Fruit fly (Drosophila melanogaster) whole organism: ENCODE data around the gene Or82a.

Source experiments
- CG8478 ChIP-seq: fragments of >200 bp; optimal IDR thresholded peaks from 2 replicates; lab custom pipeline; 2018; ENCODE audit warnings: inconsistent platforms
- Dll ChIP-seq: fragments of >200 bp; optimal IDR thresholded peaks from 2 replicates; lab custom pipeline; 2017
- EcR ChIP-seq, 2 experiments: fragments of >200 bp; optimal IDR thresholded peaks; 2 replicates each; lab custom pipeline; 2017; ENCODE audit warnings: missing biosample characterization in 2 of 2, missing genetic modification characterization in 2 of 2, missing genetic modification reagents in 2 of 2
- pan ChIP-seq: fragments of >200 bp; optimal IDR thresholded peaks from 2 replicates; lab custom pipeline; 2017
- psq ChIP-seq: fragments of >200 bp; optimal IDR thresholded peaks from 2 replicates; lab custom pipeline; 2017
- usp ChIP-seq: fragments of >200 bp; optimal IDR thresholded peaks from 2 replicates; lab custom pipeline; 2017; ENCODE audit warnings: missing biosample characterization, missing genetic modification characterization, mixed read lengths

Or82a gene

dm6 chr3R:4268339-4268738, 11.6 kb downstream of the Or82a start:
- TF ChIP-seq Dll (lab: Kevin White, UChicago) (no peak), usp (GFP tag; lab: Kevin White, UChicago) (no peak), EcR (GFP tag; optimal IDR thresholded peaks at IDR 0.05; lab: Kevin White, UChicago) (no peak)

DNA sequence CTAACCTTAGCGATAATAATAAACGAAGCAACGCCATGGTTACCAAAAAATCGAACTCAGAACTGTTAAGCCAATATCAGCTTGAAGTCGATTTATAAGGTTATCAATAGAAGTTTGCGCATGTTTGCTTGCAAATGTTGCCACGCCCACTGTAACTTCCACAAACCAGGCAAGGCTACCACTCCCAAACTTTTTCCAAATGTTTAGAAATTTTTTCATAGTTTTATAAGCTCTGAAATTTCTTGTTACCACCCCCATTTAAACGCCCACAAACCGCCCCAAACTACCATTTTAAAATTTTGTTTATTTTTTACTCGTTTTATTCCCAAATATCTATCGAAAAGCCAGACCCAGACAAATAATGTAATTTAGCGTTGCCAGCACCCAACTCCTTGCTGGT, 21.1 kb downstream of the Or82a start, which contains the start of gene flip:
Gene flip, minus strand, starts transcription at position 101 of the 400 bp plus-strand sequence.
- TF ChIP-seq CG8478, result no peak
- TF ChIP-seq usp (GFP tag; lab: Kevin White, UChicago), result no peak
- no peak for TF ChIP-seq Dll (lab: Kevin White, UChicago)
- no peak for TF ChIP-seq pan

DNA sequence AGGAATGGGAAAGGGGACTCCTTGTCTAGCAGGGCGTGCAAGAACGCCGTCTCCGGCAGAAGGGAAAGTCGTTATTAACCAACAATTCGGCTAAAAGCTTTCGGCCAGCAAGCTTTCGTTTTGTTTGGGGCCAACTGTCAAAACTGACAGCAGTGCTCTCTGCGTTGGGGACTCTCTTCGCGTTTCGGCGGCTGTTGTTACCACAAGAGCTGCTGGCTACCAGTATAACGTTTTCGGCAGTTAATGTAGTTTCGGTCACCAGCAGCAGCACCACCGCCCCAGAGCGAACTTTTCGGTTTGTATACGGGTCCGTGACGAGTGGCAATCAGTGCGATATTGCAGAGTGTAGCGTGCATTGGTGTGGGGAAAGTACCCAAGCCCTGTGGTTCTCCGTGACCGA, 23.3 kb downstream of the Or82a start, which contains the start of gene cpx:
Gene cpx, plus strand, starts transcription at position 160 of the 400 bp plus-strand sequence.
- TF ChIP-seq usp (GFP tag; lab: Kevin White, UChicago), result no peak
- no peak for TF ChIP-seq psq (lab: Kevin White, UChicago)
- TF ChIP-seq CG8478, result no peak
- TF ChIP-seq pan, result no peak
- TF ChIP-seq Dll (lab: Kevin White, UChicago), result no peak
- TF ChIP-seq EcR (GFP tag; optimal IDR thresholded peaks at IDR 0.05; lab: Kevin White, UChicago), result no peak

- TF ChIP-seq Dll (lab: Kevin White, UChicago), result no peak
- no peak for TF ChIP-seq CG8478
- TF ChIP-seq usp (GFP tag; lab: Kevin White, UChicago), result no peak
- no peak for TF ChIP-seq pan
Observed at dm6 chr3R:4281119-4281861, 24.5 kb downstream of the Or82a start.

DNA sequence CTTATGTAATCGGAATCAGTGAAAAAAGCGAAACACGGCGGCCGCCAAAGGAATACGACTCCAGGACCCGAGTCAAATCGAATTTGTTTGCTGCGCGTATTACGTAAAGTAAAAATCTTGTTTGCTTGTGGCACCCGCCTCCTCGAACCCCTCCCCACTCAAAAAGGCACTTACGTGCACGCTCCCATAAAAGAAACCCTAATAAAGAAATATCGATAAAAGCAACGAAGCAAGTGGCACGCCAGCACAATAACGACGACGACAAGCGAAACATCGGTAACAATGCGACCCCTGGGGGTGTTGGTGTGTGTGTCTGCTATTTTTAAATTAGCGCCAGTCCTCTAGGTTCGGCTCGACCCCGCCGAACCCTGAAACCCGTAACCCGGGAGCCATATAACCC, 25.4 kb downstream of the Or82a start:
- TF ChIP-seq CG8478 (no peak), psq (lab: Kevin White, UChicago) (no peak), usp (GFP tag; lab: Kevin White, UChicago) (no peak), EcR (GFP tag; optimal IDR thresholded peaks at IDR 0.05; lab: Kevin White, UChicago) (no peak), pan (no peak), Dll (lab: Kevin White, UChicago) (no peak)

DNA sequence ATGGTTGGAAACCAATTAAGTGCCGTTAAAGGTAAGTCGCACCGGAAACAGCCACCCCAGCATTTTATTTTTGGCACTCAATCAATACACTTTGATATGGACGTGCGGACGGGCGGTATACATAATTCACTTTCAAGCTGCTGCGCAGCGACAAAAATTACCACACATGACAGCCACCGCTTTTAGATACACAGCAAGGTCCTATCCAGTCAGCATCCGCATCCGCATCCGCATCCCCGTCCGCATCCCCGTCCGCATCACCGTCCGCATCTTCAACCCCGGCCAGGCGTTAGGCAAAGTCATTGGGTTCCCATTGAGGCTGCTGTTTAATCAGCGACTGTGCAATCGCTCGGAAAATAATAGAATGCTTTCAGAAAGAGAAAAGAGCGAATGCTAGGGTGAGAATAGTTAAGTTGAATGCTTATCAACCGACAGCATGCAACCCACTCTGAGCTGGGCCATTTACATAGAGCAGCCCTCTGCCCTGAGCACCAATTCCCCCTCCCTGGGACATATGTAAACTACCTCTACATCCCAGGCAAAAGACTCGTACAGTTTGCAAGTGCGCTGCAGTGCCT, 27.7 kb downstream of the Or82a start:
- TF ChIP-seq Dll (lab: Kevin White, UChicago), result no peak
- no peak for TF ChIP-seq pan
- TF ChIP-seq EcR (GFP tag; optimal IDR thresholded peaks at IDR 0.05; lab: Kevin White, UChicago), result no peak
- no peak for TF ChIP-seq psq (lab: Kevin White, UChicago)
- TF ChIP-seq CG8478, result no peak
- no peak for TF ChIP-seq usp (GFP tag; lab: Kevin White, UChicago)

dm6 chr3R:4291289-4291688, 34.5 kb downstream of the Or82a start:
- TF ChIP-seq pan (no peak), psq (lab: Kevin White, UChicago) (no peak), Dll (lab: Kevin White, UChicago) (no peak), usp (GFP tag; lab: Kevin White, UChicago) (no peak), CG8478 (no peak), EcR (GFP tag; optimal IDR thresholded peaks at IDR 0.05; lab: Kevin White, UChicago) (no peak)

DNA sequence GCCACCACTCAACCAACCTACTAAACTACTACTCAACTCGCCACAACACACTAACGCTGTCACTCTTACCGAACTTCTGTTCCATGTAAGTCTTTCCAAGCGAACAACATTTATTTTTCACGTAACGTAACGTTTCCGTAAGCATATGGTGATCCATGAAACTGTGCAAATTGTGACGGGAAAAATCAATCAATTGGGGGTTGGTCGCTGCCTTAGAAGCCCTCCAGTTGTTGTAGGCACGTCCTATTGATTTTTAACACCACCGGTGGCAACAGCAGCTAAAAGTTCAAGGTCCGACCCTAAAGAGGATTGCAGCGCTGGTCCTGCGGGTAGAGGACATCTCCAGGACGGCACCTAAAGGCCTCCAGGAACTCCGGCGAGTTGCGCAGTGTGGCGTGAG, 35.4 kb downstream of the Or82a start:
- no peak for TF ChIP-seq psq (lab: Kevin White, UChicago)
- no peak for TF ChIP-seq EcR (GFP tag; optimal IDR thresholded peaks at IDR 0.05; lab: Kevin White, UChicago)
- TF ChIP-seq usp (GFP tag; lab: Kevin White, UChicago), result no peak
- TF ChIP-seq CG8478, result no peak
- no peak for TF ChIP-seq Dll (lab: Kevin White, UChicago)
- TF ChIP-seq pan, result no peak

- TF ChIP-seq pan (no peak), psq (lab: Kevin White, UChicago) (no peak), CG8478 (no peak), EcR (GFP tag; optimal IDR thresholded peaks at IDR 0.05; lab: Kevin White, UChicago) (no peak), Dll (lab: Kevin White, UChicago) (no peak), usp (GFP tag; lab: Kevin White, UChicago) (no peak)
Observed at dm6 chr3R:4294689-4295088, 37.9 kb downstream of the Or82a start, which contains the start of gene Nepl11. TSS of gene Nepl11 (minus strand) at chr3R:4294840.

dm6 chr3R:4301485-4301884, 44.7 kb downstream of the Or82a start:
- TF ChIP-seq Dll (lab: Kevin White, UChicago), result no peak
- no peak for TF ChIP-seq CG8478
- TF ChIP-seq psq (lab: Kevin White, UChicago), result no peak
- TF ChIP-seq usp (GFP tag; lab: Kevin White, UChicago), result no peak
- no peak for TF ChIP-seq pan
- TF ChIP-seq EcR (GFP tag; optimal IDR thresholded peaks at IDR 0.05; lab: Kevin White, UChicago), result no peak

- TF ChIP-seq CG8478 (no peak), EcR (GFP tag; optimal IDR thresholded peaks at IDR 0.05; lab: Kevin White, UChicago) (no peak), Dll (lab: Kevin White, UChicago) (no peak), pan (no peak)
Observed at dm6 chr3R:4307664-4308416, 51.1 kb downstream of the Or82a start, which contains the start of gene MP1. TSS of gene MP1 (plus strand) at chr3R:4307908.
